Fruit fly (Drosophila melanogaster) whole organism, adult: ENCODE data around the gene CG5079.

ENCODE experiments used
- Mnt ChIP-seq: fragments of 200-800 bp; sonication (Bioruptor generic); optimal IDR thresholded peaks from 2 replicates; lab custom pipeline; 2016; ENCODE audit warnings: missing biosample characterization, mild to moderate bottlenecking, missing genetic modification characterization
- ovo ChIP-seq: fragments of 200-800 bp; sonication (Bioruptor generic); optimal IDR thresholded peaks from 2 replicates; lab custom pipeline; 2016; ENCODE audit warnings: missing biosample characterization, missing genetic modification characterization
- pad ChIP-seq: fragments of 200-800 bp; sonication (Bioruptor generic); optimal IDR thresholded peaks from 3 replicates; lab custom pipeline; 2017; ENCODE audit warnings: missing biosample characterization, missing genetic modification characterization, mild to moderate bottlenecking, moderate library complexity, missing genetic modification reagents
- tj ChIP-seq: fragments of 200-800 bp; sonication (Bioruptor generic); optimal IDR thresholded peaks from 3 replicates; lab custom pipeline; 2017; ENCODE audit warnings: missing biosample characterization, mild to moderate bottlenecking, missing genetic modification characterization, moderate library complexity
- toe ChIP-seq: fragments of 200-800 bp; sonication (Bioruptor generic); optimal IDR thresholded peaks from 2 replicates; lab custom pipeline; 2016; ENCODE audit warnings: missing biosample characterization, missing genetic modification characterization

DNA sequence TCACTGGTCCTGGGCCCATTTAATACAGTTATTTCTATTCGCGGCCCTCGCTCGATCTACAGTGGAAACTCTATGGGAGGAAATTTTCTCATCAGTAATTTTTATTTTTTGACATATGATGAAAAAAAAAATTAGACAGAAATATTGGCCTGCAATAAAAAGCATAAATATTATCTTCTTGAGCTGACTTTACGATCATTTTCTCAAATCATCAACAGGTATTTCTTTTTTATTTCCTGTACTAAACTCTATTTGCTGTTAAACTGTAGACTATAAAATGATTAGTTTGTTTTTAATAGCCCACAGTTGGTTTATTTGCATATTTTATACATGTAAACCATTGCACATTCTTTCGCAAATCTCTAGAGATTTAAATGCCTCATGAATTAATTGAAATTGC, 30.7 kb downstream of the CG5079 start:
- TF ChIP-seq pad (GFP tag; lab: Kevin White, UChicago) (no peak), toe (no peak), ovo (GFP tag; lab: Kevin White, UChicago) (no peak), tj (GFP tag; lab: Kevin White, UChicago) (no peak), Mnt (no peak)
